Fruit fly (Drosophila melanogaster) whole organism, wandering third instar larva: ENCODE results near the gene CG11444.

Experiments
- Hr78 ChIP-seq: fragments of >200 bp; optimal IDR thresholded peaks from 2 replicates; lab custom pipeline; 2017; ENCODE audit warnings: missing biosample characterization, missing genetic modification characterization
- Myc ChIP-seq: fragments of >200 bp; optimal IDR thresholded peaks from 2 replicates; lab custom pipeline; 2017
- OdsH ChIP-seq: fragments of 200-800 bp; sonication (Bioruptor generic); optimal IDR thresholded peaks from 2 replicates; lab custom pipeline; 2016; ENCODE audit warnings: missing biosample characterization, mild to moderate bottlenecking, missing genetic modification characterization
- Vsx2 ChIP-seq: fragments of 200-300, 225-300 bp; sonication (Bioruptor generic); optimal IDR thresholded peaks from 2 replicates; lab custom pipeline; 2018; ENCODE audit warnings: missing biosample characterization, missing genetic modification characterization; ENCODE audit not compliant: partially characterized antibody
- usp ChIP-seq: fragments of >200 bp; optimal IDR thresholded peaks from 2 replicates; lab custom pipeline; 2017; ENCODE audit warnings: missing biosample characterization, missing genetic modification characterization

dm6 chrX:4511575-4511974 lies 42.6 kb downstream of the CG11444 start:
- TF ChIP-seq usp (GFP tag; lab: Kevin White, UChicago), result no peak
- TF ChIP-seq Myc, result no peak
- TF ChIP-seq OdsH, result no peak
- no peak for TF ChIP-seq Vsx2 (GFP tag; lab: Kevin White, UChicago)
- no peak for TF ChIP-seq Hr78 (GFP tag; lab: Kevin White, UChicago)
